Fruit fly (Drosophila melanogaster) Kc167 (cell line): ENCODE data around the gene Syx7.

Source experiments
- Myc ChIP-seq: fragments of >200 bp; optimal IDR thresholded peaks from 2 replicates; lab custom pipeline; 2017; ENCODE audit warnings: missing external identifiers
- Sin3A ChIP-seq: fragments of >200 bp; optimal IDR thresholded peaks from 2 replicates; lab custom pipeline; 2018; ENCODE audit warnings: missing external identifiers
- h ChIP-seq: fragments of >200 bp; optimal IDR thresholded peaks from 3 replicates; lab custom pipeline; 2018; ENCODE audit warnings: missing external identifiers
- insv ChIP-seq: fragments of >200 bp; optimal IDR thresholded peaks from 3 replicates; lab custom pipeline; 2018; ENCODE audit warnings: missing external identifiers
- psq ChIP-seq: fragments of >200 bp; optimal IDR thresholded peaks from 2 replicates; lab custom pipeline; 2017; ENCODE audit warnings: missing external identifiers
- ttk ChIP-seq: sonication (Bioruptor generic); optimal IDR thresholded peaks from 2 replicates; lab custom pipeline; 2017; ENCODE audit warnings: missing external identifiers

Gene Syx7

DNA sequence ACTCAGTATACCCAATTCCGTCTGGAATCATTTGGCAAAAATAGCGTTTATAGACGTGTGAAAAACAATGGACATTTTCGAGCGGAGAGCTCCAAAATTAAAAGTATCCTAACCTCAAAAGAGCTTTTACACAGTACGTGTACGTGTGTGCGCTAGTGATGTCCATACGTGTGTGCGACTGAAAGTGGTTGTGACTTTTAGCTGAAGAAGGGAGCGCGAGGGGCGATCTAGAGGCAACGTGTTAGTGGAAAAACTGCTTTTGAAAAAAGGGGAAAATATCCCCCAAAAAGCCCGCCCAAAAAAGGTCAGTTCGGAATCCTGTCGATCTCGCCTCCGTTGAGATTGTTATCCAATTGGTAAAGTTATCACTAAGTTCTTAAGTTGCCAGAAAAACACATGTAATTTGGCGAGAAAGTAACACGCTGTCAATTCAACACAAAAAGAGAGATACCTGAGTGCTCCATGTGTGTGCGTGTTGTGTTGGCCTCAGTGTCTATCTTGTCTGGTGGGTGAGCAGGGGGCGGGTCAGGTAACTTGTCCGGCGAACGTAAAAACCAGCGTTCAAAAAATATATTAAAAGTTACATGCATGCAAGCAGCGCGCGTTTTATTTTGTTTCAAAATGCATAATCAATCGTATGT is 11.8 kb upstream of the Syx7 start:
- TF ChIP-seq ttk (lab: Kevin White, UChicago) (no peak), Myc (lab: Kevin White, UChicago) (no peak), psq (lab: Kevin White, UChicago) (no peak), h (lab: Kevin White, UChicago) (no peak), insv (lab: Kevin White, UChicago) (no peak), Sin3A (lab: Kevin White, UChicago) (no peak)

DNA sequence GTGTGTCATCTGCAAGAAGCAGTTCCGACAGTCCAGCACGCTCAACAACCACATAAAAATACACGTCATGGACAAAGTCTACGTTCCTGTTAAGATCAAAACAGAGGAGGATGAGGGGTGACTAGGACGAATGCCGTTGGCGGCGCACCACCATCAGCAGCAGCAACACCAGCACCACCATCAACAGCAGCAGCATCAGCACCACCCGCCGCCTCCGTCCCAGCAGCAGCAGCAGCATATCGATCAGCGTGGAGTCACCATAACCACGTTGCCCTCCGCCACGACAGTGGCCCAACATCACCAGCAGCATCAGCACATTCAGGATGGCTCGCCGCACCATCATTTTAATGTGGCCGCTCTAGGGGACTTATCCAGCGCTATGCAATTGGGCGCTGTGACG is 9.5 kb upstream of the Syx7 start:
- TF ChIP-seq Sin3A (lab: Kevin White, UChicago) (no peak), Myc (lab: Kevin White, UChicago) (no peak), ttk (lab: Kevin White, UChicago) (no peak), h (lab: Kevin White, UChicago) (no peak), insv (lab: Kevin White, UChicago) (no peak), psq (lab: Kevin White, UChicago) (no peak)

DNA sequence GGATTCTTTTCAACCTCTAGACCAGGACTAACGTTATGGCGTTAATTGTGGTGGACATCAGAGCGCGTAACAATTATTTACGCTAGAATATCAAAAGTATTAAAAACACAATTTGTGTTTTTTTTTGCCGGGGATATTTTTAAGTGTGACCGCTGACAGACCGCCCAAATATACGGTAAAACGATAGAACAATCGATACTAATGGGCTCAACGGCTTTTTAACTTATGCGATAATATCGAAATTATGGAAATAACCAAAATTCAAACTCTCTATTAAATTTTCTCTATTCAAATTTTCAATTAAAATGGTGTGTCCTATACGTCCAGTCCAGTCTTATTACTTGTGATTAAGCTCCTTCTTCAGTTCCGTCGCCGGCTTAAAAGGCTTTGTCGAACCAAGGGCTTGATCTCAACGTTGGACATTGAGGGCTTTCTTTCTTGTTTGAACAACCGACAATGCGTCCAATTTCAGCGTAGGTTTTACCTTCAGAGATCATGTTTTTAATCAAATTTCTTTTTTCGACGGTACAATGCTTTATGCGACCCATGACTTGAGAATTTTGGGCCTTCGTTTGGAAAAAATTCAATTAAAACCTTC is 4.3 kb upstream of the Syx7 start, which contains the start of gene CG5664:
CG5664 (minus strand) TSS at position 148 of the 598 bp plus-strand sequence.
- no peak for TF ChIP-seq Myc (lab: Kevin White, UChicago)
- no peak for TF ChIP-seq Sin3A (lab: Kevin White, UChicago)
- TF ChIP-seq insv (lab: Kevin White, UChicago), result no peak
- TF ChIP-seq psq (lab: Kevin White, UChicago), result no peak
- TF ChIP-seq ttk (lab: Kevin White, UChicago), result no peak
- TF ChIP-seq h (lab: Kevin White, UChicago), result no peak

DNA sequence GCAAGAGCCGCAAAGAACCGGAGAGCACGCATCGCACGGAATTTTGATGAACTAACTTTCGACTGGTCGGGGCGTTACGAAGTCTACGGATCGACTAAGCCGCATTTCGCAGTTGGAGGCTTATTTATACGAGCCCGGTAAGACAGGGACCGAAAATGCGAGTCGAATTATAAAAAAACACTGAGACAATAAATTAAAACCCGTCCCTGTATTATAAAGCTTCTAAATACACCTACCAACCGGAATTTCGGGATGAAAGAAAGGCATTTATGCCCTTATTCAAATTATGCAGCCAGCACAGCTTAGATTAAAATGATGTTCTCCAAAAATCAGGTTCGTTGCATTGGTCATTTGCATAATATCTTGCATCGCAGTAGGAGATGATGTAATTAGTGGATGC is 915 bp upstream of the Syx7 start, which contains the start of gene Alp1:
Alp1 (minus strand) TSS at position 101 of the 400 bp plus-strand sequence.
- TF ChIP-seq psq (lab: Kevin White, UChicago) (no peak), Myc (lab: Kevin White, UChicago) (no peak), insv (lab: Kevin White, UChicago) (no peak), h (lab: Kevin White, UChicago) (no peak), Sin3A (lab: Kevin White, UChicago) (no peak), ttk (lab: Kevin White, UChicago) (no peak)

DNA sequence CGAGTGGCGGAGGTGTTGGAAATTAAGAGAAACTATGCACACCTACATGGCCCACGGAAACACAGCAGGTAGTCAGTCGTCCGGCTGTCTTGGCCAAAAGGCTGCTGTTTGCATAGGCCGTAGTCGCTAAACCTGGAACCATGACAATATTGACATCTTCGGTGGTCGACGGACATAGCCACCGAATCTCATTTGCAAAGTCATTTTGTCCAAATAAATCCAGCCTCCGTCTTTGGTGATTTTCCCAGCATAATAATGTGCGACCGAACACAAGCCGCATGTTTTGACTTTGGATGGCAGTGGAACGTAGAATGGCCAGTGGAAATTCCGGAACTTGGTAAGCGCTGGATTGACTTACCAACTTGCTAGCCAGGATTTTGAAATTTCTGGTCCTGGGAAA is 3.7 kb downstream of the Syx7 start:
- no peak for TF ChIP-seq ttk (lab: Kevin White, UChicago)
- no peak for TF ChIP-seq insv (lab: Kevin White, UChicago)
- no peak for TF ChIP-seq Myc (lab: Kevin White, UChicago)
- no peak for TF ChIP-seq psq (lab: Kevin White, UChicago)
- TF ChIP-seq Sin3A (lab: Kevin White, UChicago), result no peak
- no peak for TF ChIP-seq h (lab: Kevin White, UChicago)

DNA sequence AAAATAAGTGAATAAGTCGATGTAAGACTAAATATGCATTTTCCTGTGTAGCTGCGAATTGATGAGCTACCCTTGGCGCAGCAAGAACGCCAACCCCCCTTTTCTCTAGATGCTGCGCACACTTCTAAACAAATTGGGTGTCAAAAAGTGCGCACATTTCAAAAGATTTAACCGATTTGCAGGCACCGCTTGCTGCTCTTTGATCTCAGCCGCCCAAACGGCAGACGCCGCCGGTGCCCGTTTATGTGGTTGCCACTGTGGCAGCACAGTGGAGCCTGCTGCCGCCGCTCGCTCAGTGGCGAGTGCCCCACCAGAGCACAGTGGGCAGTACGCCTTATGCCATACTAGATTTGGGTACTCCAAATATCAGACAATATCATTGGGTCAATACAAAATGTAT is 4.9 kb downstream of the Syx7 start:
- TF ChIP-seq insv (lab: Kevin White, UChicago), result no peak
- TF ChIP-seq Myc (lab: Kevin White, UChicago), result no peak
- TF ChIP-seq h (lab: Kevin White, UChicago), result no peak
- TF ChIP-seq Sin3A (lab: Kevin White, UChicago), result no peak
- TF ChIP-seq ttk (lab: Kevin White, UChicago), result no peak
- no peak for TF ChIP-seq psq (lab: Kevin White, UChicago)

DNA sequence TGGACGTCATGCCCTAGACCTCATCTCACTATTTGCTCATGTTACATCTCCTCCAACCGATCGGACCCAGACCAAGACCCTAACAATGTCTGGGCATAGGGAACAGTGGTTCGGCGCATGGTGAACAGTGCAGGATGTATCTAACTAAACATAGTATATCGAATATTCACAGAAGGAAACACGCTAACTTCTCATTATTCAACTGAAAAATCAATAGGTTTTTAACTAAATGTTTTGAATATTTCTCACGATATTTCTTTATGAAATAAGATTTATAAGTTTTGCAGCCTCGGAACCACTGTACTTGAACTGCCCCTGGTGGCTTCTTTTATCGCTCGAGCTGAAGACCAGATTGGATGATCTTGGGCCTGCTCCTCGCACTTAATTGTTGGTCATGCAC is 8.0 kb downstream of the Syx7 start:
- TF ChIP-seq Myc (lab: Kevin White, UChicago), result no peak
- no peak for TF ChIP-seq ttk (lab: Kevin White, UChicago)
- TF ChIP-seq insv (lab: Kevin White, UChicago), result no peak
- no peak for TF ChIP-seq Sin3A (lab: Kevin White, UChicago)
- no peak for TF ChIP-seq psq (lab: Kevin White, UChicago)
- no peak for TF ChIP-seq h (lab: Kevin White, UChicago)

DNA sequence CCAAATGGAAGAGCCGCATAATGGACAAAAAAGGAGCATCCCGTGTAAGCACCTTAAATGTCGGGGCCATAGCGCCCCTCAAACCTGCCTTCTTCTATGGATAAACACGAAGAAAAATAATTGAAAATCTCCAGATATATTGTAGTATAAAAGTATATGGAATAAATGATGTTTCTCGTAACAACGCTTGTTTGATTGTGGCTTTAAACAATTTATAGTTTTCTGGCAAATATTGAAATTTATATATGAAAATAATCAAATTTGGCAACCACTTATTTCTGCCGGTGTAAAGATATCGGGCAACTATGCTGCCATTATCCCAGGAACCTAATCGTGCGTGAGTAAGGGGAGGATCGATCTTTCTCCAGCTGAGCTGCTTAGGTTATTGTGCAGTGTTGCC is 9.6 kb downstream of the Syx7 start:
- TF ChIP-seq insv (lab: Kevin White, UChicago), result no peak
- TF ChIP-seq ttk (lab: Kevin White, UChicago), result no peak
- no peak for TF ChIP-seq psq (lab: Kevin White, UChicago)
- no peak for TF ChIP-seq Myc (lab: Kevin White, UChicago)
- TF ChIP-seq h (lab: Kevin White, UChicago), result no peak
- no peak for TF ChIP-seq Sin3A (lab: Kevin White, UChicago)

DNA sequence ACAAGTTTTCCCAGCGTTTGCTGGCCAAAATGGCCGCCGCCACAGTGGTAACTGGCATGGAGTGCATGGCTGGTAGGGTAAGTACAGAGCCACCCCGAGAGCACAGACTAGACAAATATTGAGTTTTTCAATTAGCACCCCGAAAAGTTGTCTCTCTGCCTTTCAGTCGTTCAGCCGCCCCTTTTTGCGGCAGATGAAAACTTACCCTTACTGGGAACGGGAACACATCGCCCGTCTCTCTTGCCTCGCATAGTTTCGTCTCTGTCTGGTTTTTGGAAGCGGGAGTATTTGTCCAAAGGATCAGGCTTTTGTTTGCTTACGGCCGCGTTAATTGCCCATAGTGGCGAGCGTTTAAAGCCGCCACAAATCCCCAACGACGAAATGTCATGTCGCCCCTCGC is 13.1 kb downstream of the Syx7 start:
- TF ChIP-seq ttk (lab: Kevin White, UChicago) (no peak), Sin3A (lab: Kevin White, UChicago) (no peak), h (lab: Kevin White, UChicago) (no peak), psq (lab: Kevin White, UChicago) (no peak)

DNA sequence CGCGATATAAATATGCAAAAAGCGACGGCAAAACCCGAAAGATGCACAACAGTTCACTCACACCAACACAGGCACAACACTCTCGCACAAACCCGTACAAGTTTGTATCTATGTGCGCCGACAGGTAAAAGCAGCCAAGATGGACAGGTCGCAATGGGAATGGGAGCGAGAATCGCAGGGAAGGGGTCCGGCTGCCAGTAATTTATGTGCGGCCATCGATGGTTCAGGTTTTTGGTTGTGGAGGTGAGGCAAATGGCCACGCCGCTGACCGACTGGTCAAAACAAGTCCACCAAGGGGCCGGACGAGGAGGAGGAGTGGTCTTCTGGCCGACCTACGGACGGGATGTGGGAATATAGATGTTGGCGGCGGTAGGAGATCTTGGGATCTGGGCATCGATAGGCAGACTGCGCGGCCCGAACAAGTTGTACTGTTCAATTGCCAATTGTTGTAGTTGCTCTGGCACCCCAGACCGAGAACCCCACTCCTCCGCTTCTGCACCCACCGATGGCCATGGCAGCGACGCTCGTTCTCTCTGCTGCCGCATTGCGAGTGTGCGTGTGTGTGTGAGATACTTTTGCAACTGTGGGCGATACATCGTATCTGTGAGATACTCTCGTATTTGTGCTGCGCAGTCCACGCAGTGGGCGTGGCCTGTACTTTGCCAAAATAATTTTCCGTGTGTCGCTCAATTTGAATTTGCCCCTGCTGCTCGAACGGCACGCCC is 14.7 kb downstream of the Syx7 start:
- TF ChIP-seq psq (lab: Kevin White, UChicago) (no peak), ttk (lab: Kevin White, UChicago) (no peak), h (lab: Kevin White, UChicago) (no peak), Sin3A (lab: Kevin White, UChicago) (no peak)

DNA sequence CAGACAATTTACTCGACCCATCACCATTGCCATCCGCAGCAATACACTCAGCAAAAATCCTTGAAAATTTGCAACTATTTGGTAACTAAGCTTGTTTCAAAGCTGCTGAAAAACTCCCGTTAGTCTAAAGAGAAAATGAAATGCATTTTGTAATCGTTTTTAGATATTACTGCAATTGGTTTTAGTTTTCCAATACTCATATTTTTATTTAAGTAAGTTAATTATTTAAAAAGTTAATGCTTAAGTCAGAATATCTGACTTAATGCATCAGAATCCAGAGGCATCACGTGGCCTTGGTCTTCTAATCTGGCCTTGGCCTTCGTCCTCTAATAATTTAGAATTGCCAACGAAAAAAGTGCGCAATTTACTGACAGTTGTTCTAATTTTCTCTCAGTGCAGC is 17.2 kb downstream of the Syx7 start:
- TF ChIP-seq h (lab: Kevin White, UChicago), result no peak
